Worm (Caenorhabditis elegans) whole organism, L4/young adult: ENCODE results near the gene oef-1.

ENCODE experiments used
- W03F9.2 ChIP-seq: fragments of 150-350 bp; optimal IDR thresholded peaks from 2 replicates; lab custom pipeline; 2014; ENCODE audit warnings: missing biosample characterization, missing genetic modification characterization
- dao-5 ChIP-seq: sonication (generic microtip); optimal IDR thresholded peaks from 2 replicates; lab custom pipeline; 2016; ENCODE audit warnings: missing genotype, missing genetic modification characterization, moderate library complexity, missing compliant biosample characterization
- him-1 ChIP-seq: sonication (generic microtip); optimal IDR thresholded peaks from 2 replicates; lab custom pipeline; 2016; ENCODE audit warnings: missing genotype, missing genetic modification reagents, missing genetic modification characterization, missing compliant biosample characterization

DNA sequence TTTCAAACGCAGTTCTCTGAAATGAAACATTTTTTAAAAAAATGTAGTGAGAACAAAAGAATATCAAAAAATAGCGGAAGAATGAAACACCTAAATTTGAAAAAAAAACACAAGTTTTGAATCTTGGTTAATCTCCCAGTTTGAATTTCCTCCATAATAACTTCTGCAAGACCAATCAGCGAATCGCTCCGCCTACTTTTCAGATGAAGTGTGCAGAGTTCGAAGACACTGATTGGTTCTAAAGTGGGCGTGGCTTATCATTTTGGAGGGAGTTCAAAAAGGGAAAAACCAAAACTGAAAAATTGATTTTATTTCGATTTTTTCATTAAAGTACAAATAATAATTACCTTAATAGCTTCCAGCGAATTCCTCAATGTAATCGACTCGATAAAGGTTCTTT lies 37.4 kb upstream of the oef-1 start:
- no peak for TF ChIP-seq him-1 (tag; lab: Kevin White, UChicago)
- TF ChIP-seq W03F9.2 = no peak
- TF ChIP-seq dao-5 (tag; lab: Kevin White, UChicago) = no peak
